Worm (Caenorhabditis elegans): ENCODE data around the gene clec-138.

clec-138 gene

DNA sequence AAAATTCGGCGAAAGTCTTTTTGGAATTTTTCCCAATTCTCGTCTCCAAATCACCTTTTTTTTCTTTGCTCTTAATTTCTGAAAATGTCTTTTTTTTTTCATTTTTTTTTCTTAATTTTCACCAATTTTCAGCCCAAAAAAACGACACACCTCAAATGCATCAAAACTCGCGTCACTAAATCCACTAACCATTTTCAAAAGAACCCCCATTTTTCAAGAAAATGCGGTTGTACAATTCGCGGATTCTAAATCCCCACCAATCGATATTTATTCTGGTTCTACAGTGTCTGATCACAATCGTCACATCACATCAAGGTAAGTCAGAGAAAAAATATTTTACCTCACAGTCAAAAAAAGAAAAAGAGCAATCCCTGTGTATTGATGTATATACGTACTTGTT is 47.7 kb downstream of the clec-138 start, which contains the start of gene vab-1:
TSS of gene vab-1 (plus strand) at position 133 of the 400 bp plus-strand sequence.
- TF ChIP-seq fkh-10 (GFP tag; optimal IDR thresholded peaks at IDR 0.05) (no peak), elt-1 (tag; optimal IDR thresholded peaks at IDR 0.05) (no peak), nhr-76 (tag; optimal IDR thresholded peaks at IDR 0.05) (no peak), egl-5 (tag; optimal IDR thresholded peaks at IDR 0.05) (no peak), nfya-1 (tag; optimal IDR thresholded peaks at IDR 0.05; ENCODE audit: insufficient read depth) (no peak), ceh-82 (tag; optimal IDR thresholded peaks at IDR 0.05) (no peak), elt-3 (tag; optimal IDR thresholded peaks at IDR 0.05) (no peak)

DNA sequence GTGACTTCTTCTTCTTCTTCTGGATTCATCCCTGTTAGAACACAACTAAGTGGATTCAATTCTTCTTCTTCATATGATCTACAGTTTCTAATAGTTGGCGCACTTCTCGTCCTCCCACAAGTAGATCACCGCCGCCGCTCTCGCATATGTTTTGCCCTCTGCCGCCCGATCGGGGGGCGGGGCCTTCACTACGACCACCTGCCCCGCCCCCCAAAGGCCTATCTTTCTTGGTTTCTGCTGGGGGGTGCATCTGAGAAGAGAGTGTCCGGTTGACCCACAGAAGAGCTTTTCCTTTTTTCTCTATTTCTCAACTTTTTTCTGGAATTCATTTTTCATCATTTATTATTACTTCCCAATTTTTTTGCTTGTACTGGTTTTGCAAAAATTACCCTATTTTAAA is 48.5 kb downstream of the clec-138 start:
- TF ChIP-seq egl-27 (tag; optimal IDR thresholded peaks at IDR 0.05), result no peak
- TF ChIP-seq lin-39 (tag; optimal IDR thresholded peaks at IDR 0.05), result peak; percentile 18
- peak; percentile 60 for TF ChIP-seq hmg-11 (tag; optimal IDR thresholded peaks at IDR 0.05)
- TF ChIP-seq elt-3 (tag; optimal IDR thresholded peaks at IDR 0.05), result no peak
- TF ChIP-seq nfya-1 (tag; optimal IDR thresholded peaks at IDR 0.05; ENCODE audit: insufficient read depth), result peak; percentile 8
- no peak for TF ChIP-seq egl-5 (tag; optimal IDR thresholded peaks at IDR 0.05)
